Worm (Caenorhabditis elegans) whole organism, mixed stage, embryonic: ENCODE measurements around the gene str-159.

ENCODE experiments used
- ceh-43 ChIP-seq: fragments of 200-800 bp; sonication (Bioruptor generic); optimal IDR thresholded peaks from 2 replicates; lab custom pipeline; 2018; ENCODE audit warnings: mild to moderate bottlenecking, missing genetic modification characterization, moderate library complexity, missing compliant biosample characterization
- lin-13 ChIP-seq: fragments of 150-350 bp; optimal IDR thresholded peaks from 2 replicates; lab custom pipeline; 2014; ENCODE audit warnings: missing biosample characterization, missing genetic modification characterization
- unc-120 ChIP-seq: sonication (generic microtip); optimal IDR thresholded peaks from 2 replicates; lab custom pipeline; 2017; ENCODE audit warnings: missing genetic modification characterization, missing compliant biosample characterization; ENCODE audit not compliant: poor library complexity, severe bottlenecking
- unc-39 ChIP-seq: fragments of 150-350 bp; optimal IDR thresholded peaks from 2 replicates; lab custom pipeline; 2014; ENCODE audit warnings: missing biosample characterization, missing genetic modification characterization
- ztf-11 ChIP-seq: fragments of 150-350 bp; optimal IDR thresholded peaks from 2 replicates; lab custom pipeline; 2014; ENCODE audit warnings: missing biosample characterization, missing genetic modification characterization

DNA sequence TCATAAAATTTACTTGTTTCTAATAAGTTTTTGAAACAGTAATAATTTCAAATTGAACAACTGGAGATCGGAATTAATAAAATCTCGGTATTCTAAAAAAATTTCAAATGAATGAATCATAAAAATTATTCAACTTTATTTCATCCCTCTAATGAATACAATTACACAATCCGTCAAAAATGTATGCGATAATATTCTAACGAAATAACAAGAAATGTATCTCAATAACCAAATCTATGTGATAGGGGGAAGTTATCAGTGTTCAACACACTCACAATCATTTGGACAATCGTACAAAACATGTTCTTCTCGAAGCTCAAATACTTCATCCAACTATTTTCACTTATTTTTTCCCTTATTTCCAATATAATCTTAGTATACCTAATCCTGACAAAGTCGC, 32.5 kb downstream of the str-159 start, which contains the start of gene Y9C9A.5:
- TF ChIP-seq unc-120: no peak
- TF ChIP-seq unc-39 (tag; lab: Kevin White, UChicago): no peak
- no peak for TF ChIP-seq ztf-11 (tag; lab: Kevin White, UChicago)
- no peak for TF ChIP-seq lin-13 (tag; lab: Kevin White, UChicago)
- no peak for TF ChIP-seq ceh-43 (GFP tag; lab: Kevin White, UChicago)
